Worm (Caenorhabditis elegans) whole organism, L2 larva: ENCODE results near the gene T10B5.8.

Source experiments
- lin-39 ChIP-seq: fragments of 150-350 bp; optimal IDR thresholded peaks from 2 replicates; lab custom pipeline; 2014; ENCODE audit warnings: missing biosample characterization, missing genetic modification reagents, missing genetic modification characterization
- nhr-237 ChIP-seq: fragments of 150-350 bp; optimal IDR thresholded peaks from 2 replicates; lab custom pipeline; 2014; ENCODE audit warnings: missing biosample characterization, missing genetic modification characterization

- TF ChIP-seq lin-39 (tag; lab: Kevin White, UChicago) (no peak), nhr-237 (no peak)
These were observed 17.3 kb upstream of the T10B5.8 start for ce11 chrV:1824528-1824927.
